Worm (Caenorhabditis elegans) whole organism, L3 larva: ENCODE data around the gene F47B8.4.
"Not testable (repeated sequence)": the region's sequence is repeated elsewhere in the genome, so short reads cannot be mapped to it uniquely, and the experiment has no call there.

ENCODE experiments used
- R02D3.7 ChIP-seq: fragments of 150-350 bp; optimal IDR thresholded peaks from 2 replicates; lab custom pipeline; 2014; ENCODE audit warnings: missing biosample characterization, missing genetic modification characterization
- aly-2 ChIP-seq: fragments of 150-350 bp; optimal IDR thresholded peaks from 2 replicates; lab custom pipeline; 2014; ENCODE audit warnings: missing biosample characterization, missing genetic modification characterization
- ceh-16 ChIP-seq: sonication (generic microtip); optimal IDR thresholded peaks from 2 replicates; lab custom pipeline; 2017; ENCODE audit warnings: missing biosample characterization, missing genetic modification characterization
- ceh-82 ChIP-seq: fragments of 150-350 bp; optimal IDR thresholded peaks from 2 replicates; lab custom pipeline; 2014; ENCODE audit warnings: missing biosample characterization, missing genetic modification characterization
- ceh-9 ChIP-seq: sonication (generic microtip); optimal IDR thresholded peaks from 2 replicates; lab custom pipeline; 2018; ENCODE audit warnings: missing biosample characterization, missing genetic modification characterization
- daf-12 ChIP-seq: fragments of 150-350 bp; optimal IDR thresholded peaks from 2 replicates; lab custom pipeline; 2014; ENCODE audit warnings: missing biosample characterization, missing genetic modification reagents, missing genetic modification characterization
- egl-27 ChIP-seq: sonication (generic microtip); optimal IDR thresholded peaks from 4 replicates; lab custom pipeline; 2017; ENCODE audit warnings: missing biosample characterization, missing genetic modification reagents, missing genetic modification characterization
- egl-5 ChIP-seq: fragments of 150-350 bp; optimal IDR thresholded peaks from 2 replicates; lab custom pipeline; 2017; ENCODE audit warnings: missing biosample characterization, missing genetic modification reagents, missing genetic modification characterization, inconsistent platforms
- elt-1 ChIP-seq: fragments of 150-350 bp; optimal IDR thresholded peaks from 2 replicates; lab custom pipeline; 2014; ENCODE audit warnings: missing biosample characterization, missing genetic modification characterization
- eor-1 ChIP-seq, 2 experiments: fragments of 150-350 bp; optimal IDR thresholded peaks; 2 replicates each; lab custom pipeline; 2014 to 2018; ENCODE audit warnings: missing biosample characterization in 2 of 2, missing genetic modification characterization in 2 of 2
- fkh-10 ChIP-seq: sonication (generic microtip); optimal IDR thresholded peaks from 2 replicates; lab custom pipeline; 2017; ENCODE audit warnings: missing biosample characterization, missing genetic modification reagents, missing genetic modification characterization
- hmg-11 ChIP-seq: sonication (generic microtip); optimal IDR thresholded peaks from 2 replicates; lab custom pipeline; 2016; ENCODE audit warnings: missing genetic modification characterization, missing compliant biosample characterization
- lsy-12 ChIP-seq: sonication (generic microtip); optimal IDR thresholded peaks from 2 replicates; lab custom pipeline; 2016; ENCODE audit warnings: mild to moderate bottlenecking, missing genetic modification characterization, missing compliant biosample characterization
- mdl-1 ChIP-seq: fragments of 150-350 bp; optimal IDR thresholded peaks from 2 replicates; lab custom pipeline; 2014; ENCODE audit warnings: missing biosample characterization, missing genetic modification characterization
- nhr-11 ChIP-seq: fragments of 150-350 bp; optimal IDR thresholded peaks from 2 replicates; lab custom pipeline; 2014; ENCODE audit warnings: missing biosample characterization, missing genetic modification characterization
- nhr-12 ChIP-seq: fragments of 150-350 bp; optimal IDR thresholded peaks from 2 replicates; lab custom pipeline; 2014; ENCODE audit warnings: missing biosample characterization, missing genetic modification characterization
- nhr-23 ChIP-seq: fragments of 150-350 bp; optimal IDR thresholded peaks from 2 replicates; lab custom pipeline; 2014; ENCODE audit warnings: missing biosample characterization, missing genetic modification reagents, missing genetic modification characterization
- nhr-237 ChIP-seq: fragments of 150-350 bp; optimal IDR thresholded peaks from 2 replicates; lab custom pipeline; 2014; ENCODE audit warnings: missing biosample characterization, missing genetic modification characterization
- nhr-25 ChIP-seq: sonication (generic microtip); optimal IDR thresholded peaks from 2 replicates; lab custom pipeline; 2017; ENCODE audit warnings: missing biosample characterization, missing genetic modification characterization
- nhr-28 ChIP-seq: fragments of 150-350 bp; optimal IDR thresholded peaks from 2 replicates; lab custom pipeline; 2014; ENCODE audit warnings: missing biosample characterization, missing genetic modification characterization
- nhr-43 ChIP-seq: sonication (generic microtip); optimal IDR thresholded peaks from 2 replicates; lab custom pipeline; 2016; ENCODE audit warnings: mild to moderate bottlenecking, missing genetic modification characterization, missing compliant biosample characterization; ENCODE audit not compliant: poor library complexity, severe bottlenecking
- nhr-77 ChIP-seq: fragments of 150-350 bp; optimal IDR thresholded peaks from 2 replicates; lab custom pipeline; 2014; ENCODE audit warnings: missing biosample characterization, missing genetic modification characterization
- pha-4 ChIP-seq: fragments of 150-350 bp; optimal IDR thresholded peaks from 2 replicates; lab custom pipeline; 2014; ENCODE audit warnings: missing biosample characterization, missing genetic modification reagents, missing genetic modification characterization
- sea-2 ChIP-seq: fragments of 150-350 bp; sonication (generic microtip); optimal IDR thresholded peaks from 4 replicates; lab custom pipeline; 2014; ENCODE audit warnings: missing biosample characterization, missing genetic modification reagents, missing genetic modification characterization
- skn-1 ChIP-seq: fragments of 150-350 bp; optimal IDR thresholded peaks from 2 replicates; lab custom pipeline; 2014; ENCODE audit warnings: missing biosample characterization, missing genetic modification characterization
- unc-39 ChIP-seq: sonication (generic microtip); optimal IDR thresholded peaks from 4 replicates; lab custom pipeline; 2017; ENCODE audit warnings: missing biosample characterization, missing genetic modification characterization
- zag-1 ChIP-seq: fragments of 150-350 bp; optimal IDR thresholded peaks from 2 replicates; lab custom pipeline; 2014; ENCODE audit warnings: missing biosample characterization, missing genetic modification characterization
- ztf-11 ChIP-seq: fragments of 150-350 bp; optimal IDR thresholded peaks from 2 replicates; lab custom pipeline; 2014; ENCODE audit warnings: missing biosample characterization, missing genetic modification characterization
- ztf-4 ChIP-seq: fragments of 150-350 bp; optimal IDR thresholded peaks from 2 replicates; lab custom pipeline; 2014; ENCODE audit warnings: missing biosample characterization, missing genetic modification characterization

F47B8.4 gene

ce11 chrV:14289363-14289762 is 35.1 kb downstream of the F47B8.4 start, which contains the start of gene F14D7.1:
F14D7.1 (minus strand) TSS chrV:14289463.
- no peak for TF ChIP-seq elt-1
- no peak for TF ChIP-seq fkh-10 (GFP tag; lab: Kevin White, UChicago)

DNA sequence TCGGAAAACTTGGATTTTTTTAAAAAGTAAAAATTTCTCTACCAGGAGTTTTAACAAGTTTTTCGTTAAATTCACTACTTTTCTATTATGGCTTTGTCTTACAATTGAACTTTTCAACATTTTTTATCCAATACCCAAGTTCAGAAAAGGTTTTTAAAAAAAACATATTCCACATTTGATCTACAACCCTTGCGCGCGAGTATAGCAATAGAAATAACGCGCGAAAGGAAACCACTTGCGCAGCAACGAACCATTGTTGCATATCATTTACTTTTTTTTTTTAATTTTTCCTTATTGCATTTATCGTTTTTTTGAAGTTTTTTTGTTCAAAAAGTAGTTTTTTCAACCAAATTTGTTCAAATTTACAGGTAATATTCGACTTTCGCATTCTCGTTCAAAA is 38.7 kb downstream of the F47B8.4 start, which contains the start of gene F40G12.11:
Gene F40G12.11, plus strand, starts transcription at position 369 of the 400 bp plus-strand sequence.
- TF ChIP-seq pha-4 (tag; lab: Kevin White, UChicago) = no peak
- TF ChIP-seq ceh-82 (tag; lab: Kevin White, UChicago) = no peak
- TF ChIP-seq, all 47 proteins: peak for 0

ce11 chrV:14283241-14283640 is 41.2 kb downstream of the F47B8.4 start, which contains the start of gene F40G12.10:
F40G12.10 (plus strand) TSS chrV:14283541.
- TF ChIP-seq nhr-77 = no peak

DNA sequence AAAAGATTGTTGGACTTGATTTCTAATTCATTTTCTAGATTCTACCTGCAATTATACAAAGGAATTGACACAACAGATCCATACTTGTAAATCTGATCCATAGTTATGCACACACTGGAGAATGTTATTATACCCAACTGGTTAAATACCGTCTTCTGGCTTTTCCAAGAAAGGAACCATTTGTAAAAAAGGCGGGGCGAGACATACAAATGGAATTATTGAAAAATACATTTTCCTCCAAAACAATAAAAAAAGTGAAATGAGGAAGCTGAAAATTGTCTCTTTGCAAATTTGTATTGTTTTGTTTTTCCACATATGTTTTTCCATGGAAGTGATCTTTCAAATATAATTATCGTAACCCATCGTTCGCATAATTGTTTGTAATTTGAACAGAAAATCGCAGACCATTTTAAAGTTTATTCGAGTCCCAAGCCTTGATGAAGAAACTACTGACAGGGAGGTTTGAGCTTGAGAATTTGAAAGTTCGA is 42.2 kb downstream of the F47B8.4 start, which contains the start of the genes srt-74 and F40G12.9:
Gene srt-74, minus strand, starts transcription at position 101 of the 488 bp plus-strand sequence.
Gene F40G12.9, plus strand, starts transcription at position 438 of the 488 bp plus-strand sequence.
- TF ChIP-seq sea-2 (no peak), lsy-12 (no peak), nhr-43 (tag; lab: Kevin White, UChicago) (no peak), ceh-9 (tag; lab: Kevin White, UChicago) (no peak), mdl-1 (no peak), nhr-28 (no peak), nhr-12 (no peak), fkh-10 (GFP tag; lab: Kevin White, UChicago) (no peak), daf-12 (no peak), nhr-25 (tag; lab: Kevin White, UChicago) (no peak), skn-1 (tag; lab: Kevin White, UChicago) (no peak), nhr-23 (no peak), R02D3.7 (no peak), nhr-77 (no peak), aly-2 (tag; lab: Kevin White, UChicago) (no peak)

DNA sequence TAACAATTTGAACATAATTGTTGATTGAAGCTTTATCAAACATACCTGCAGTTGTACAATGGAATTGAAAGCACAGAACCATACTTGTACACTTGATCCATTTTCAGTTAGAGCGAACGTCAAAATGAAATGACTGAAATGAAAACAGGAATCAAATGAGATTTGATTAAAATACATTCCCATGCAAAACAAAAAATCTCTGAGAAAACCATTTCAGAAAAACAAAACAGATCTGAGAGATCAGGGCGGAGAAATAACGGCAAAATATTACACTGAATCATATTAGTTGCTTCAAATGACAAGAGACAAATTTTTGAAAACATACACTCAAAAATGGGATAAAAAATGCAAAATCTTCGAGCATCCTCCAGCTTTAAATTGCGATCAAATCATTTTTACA is 44.7 kb downstream of the F47B8.4 start, which contains the start of gene srt-33:
Gene srt-33, minus strand, starts transcription at position 101 of the 400 bp plus-strand sequence.
- no peak for TF ChIP-seq mdl-1
- TF ChIP-seq ztf-11 (tag; lab: Kevin White, UChicago) = no peak
- no peak for TF ChIP-seq ceh-16 (tag; lab: Kevin White, UChicago)
- no peak for TF ChIP-seq daf-12
- no peak for TF ChIP-seq ceh-9 (tag; lab: Kevin White, UChicago)
- no peak for TF ChIP-seq nhr-23
- TF ChIP-seq nhr-11 (tag; lab: Kevin White, UChicago) = no peak
- no peak for TF ChIP-seq unc-39 (tag; lab: Kevin White, UChicago)
- no peak for TF ChIP-seq R02D3.7
- TF ChIP-seq hmg-11 (tag; lab: Kevin White, UChicago) = no peak
- no peak for TF ChIP-seq nhr-25 (tag; lab: Kevin White, UChicago)
- TF ChIP-seq ceh-82 (tag; lab: Kevin White, UChicago) = no peak
- TF ChIP-seq sea-2 = no peak
- TF ChIP-seq nhr-12 = no peak
- no peak for TF ChIP-seq nhr-237 (tag; lab: Kevin White, UChicago)
- no peak for TF ChIP-seq zag-1 (tag; lab: Kevin White, UChicago)
- TF ChIP-seq egl-27 (tag; lab: Kevin White, UChicago) = no peak
- no peak for TF ChIP-seq fkh-10 (GFP tag; lab: Kevin White, UChicago)
- TF ChIP-seq ztf-4 (tag; lab: Kevin White, UChicago) = no peak

DNA sequence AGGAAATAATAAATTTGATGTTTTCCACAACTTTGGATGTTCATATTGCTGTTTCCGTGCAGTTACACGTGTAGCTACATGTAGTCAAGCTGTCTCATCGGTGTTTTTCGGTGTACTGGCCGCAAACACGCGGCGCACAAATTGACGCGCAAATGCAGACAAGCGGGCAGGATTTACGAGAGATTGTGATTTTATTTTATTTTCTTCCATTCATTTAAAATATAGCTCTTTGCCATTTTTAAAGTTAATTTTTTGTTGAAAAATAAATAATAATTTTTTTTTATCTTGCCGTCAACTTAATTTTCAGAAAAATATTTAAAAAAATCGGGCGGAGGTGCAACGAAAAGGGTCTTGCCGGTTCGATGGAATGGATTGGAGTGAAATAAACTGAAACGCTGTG is 50.2 kb downstream of the F47B8.4 start, which contains the start of gene F40G12.7:
Gene F40G12.7, plus strand, starts transcription at position 301 of the 400 bp plus-strand sequence.
- TF ChIP-seq egl-5 (tag; lab: Kevin White, UChicago); eor-1 (tag; optimal IDR thresholded peaks at IDR 0.05; lab: Kevin White, UChicago); daf-12: not testable (repeated sequence)
